Worm (Caenorhabditis elegans): Measurements from ENCODE around the gene best-5.
"Not testable (repeated sequence)": the region's sequence is repeated elsewhere in the genome, so short reads cannot be mapped to it uniquely, and the experiment has no call there.

best-5 gene

ce11 chrIII:9685959-9686358 lies 4.1 kb downstream of the best-5 start, which contains the start of gene C07A9.10:
Gene C07A9.10, minus strand, starts transcription at chrIII:9686059.
- TF ChIP-seq arid-1 (GFP tag; conservative IDR thresholded peaks at IDR 0.05) (no peak), unc-130 (GFP tag; optimal IDR thresholded peaks at IDR 0.05) (no peak), daf-12 (tag; optimal IDR thresholded peaks at IDR 0.05) (no peak), nhr-237 (tag; optimal IDR thresholded peaks at IDR 0.05) (no peak), mdl-1 (tag; optimal IDR thresholded peaks at IDR 0.05) (no peak), daf-19 (GFP tag; conservative IDR thresholded peaks at IDR 0.05) (no peak), egl-43 (GFP tag; IDR thresholded peaks at IDR 0.05) (no peak), ctbp-1 (GFP tag; IDR thresholded peaks at IDR 0.05) (no peak), tag-97 (GFP tag; IDR thresholded peaks at IDR 0.05) (no peak), skn-1 (tag; optimal IDR thresholded peaks at IDR 0.05) (no peak), lin-29 (GFP tag; IDR thresholded peaks at IDR 0.05) (no peak), pqm-1 (tag; optimal IDR thresholded peaks at IDR 0.05) (no peak), madf-9 (GFP tag; conservative IDR thresholded peaks at IDR 0.05) (no peak), hif-1 (tag; optimal IDR thresholded peaks at IDR 0.05) (no peak), egl-27 (tag; optimal IDR thresholded peaks at IDR 0.05) (no peak)

- not testable (repeated sequence) for TF ChIP-seq lsy-2 (tag; optimal IDR thresholded peaks at IDR 0.05); F49E8.2 (tag; optimal IDR thresholded peaks at IDR 0.05; ENCODE audit: borderline replicate concordance); ama-1 (optimal IDR thresholded peaks at IDR 0.05)
Measured at ce11 chrIII:9682729-9683128, 7.3 kb downstream of the best-5 start, which contains the start of gene C07A9.5. Gene C07A9.5, minus strand, starts transcription at chrIII:9682829.

- TF ChIP-seq unc-62 (GFP tag; optimal IDR thresholded peaks at IDR 0.05 in 1 of 2): peak in 1 of 2 experiments; percentile 11
- TF ChIP-seq unc-62 (tag; optimal IDR thresholded peaks at IDR 0.05): not testable (repeated sequence)
Measured at ce11 chrIII:9681206-9681605, 8.8 kb downstream of the best-5 start, which contains the start of gene C07A9.13. Gene C07A9.13, minus strand, starts transcription at chrIII:9681306.

ce11 chrIII:9678819-9679218 lies 11.2 kb downstream of the best-5 start, which contains the start of gene ugt-60:
Gene ugt-60, minus strand, starts transcription at chrIII:9679051.
- TF ChIP-seq unc-62 (GFP tag; optimal IDR thresholded peaks at IDR 0.05 in 1 of 2) (peak in 1 of 2 experiments; percentile 55), unc-62 (tag; optimal IDR thresholded peaks at IDR 0.05) (no peak), ctbp-1 (GFP tag; IDR thresholded peaks at IDR 0.05) (no peak)

- TF ChIP-seq daf-12 (tag; optimal IDR thresholded peaks at IDR 0.05) (no peak), snpc-4 (tag; optimal IDR thresholded peaks at IDR 0.05) (no peak), hlh-11 (tag; optimal IDR thresholded peaks at IDR 0.05) (no peak), daf-8 (GFP tag; IDR thresholded peaks at IDR 0.05) (no peak), mxl-2 (GFP tag; conservative IDR thresholded peaks at IDR 0.05) (no peak), dmd-9 (GFP tag; IDR thresholded peaks at IDR 0.05) (no peak), gei-8 (GFP tag; optimal IDR thresholded peaks at IDR 0.05) (no peak), nhr-6 (tag; optimal IDR thresholded peaks at IDR 0.05) (no peak), zag-1 (tag; optimal IDR thresholded peaks at IDR 0.05) (no peak), Y75B8A.6 (GFP tag; IDR thresholded peaks at IDR 0.05) (no peak), tra-1 (GFP tag; IDR thresholded peaks at IDR 0.05) (no peak), Y5F2A.4 (GFP tag; optimal IDR thresholded peaks at IDR 0.05) (no peak), hmg-1.1 (GFP tag; IDR thresholded peaks at IDR 0.05) (no peak)
Measured at ce11 chrIII:9669546-9669945, 20.5 kb downstream of the best-5 start.
